Worm (Caenorhabditis elegans) whole organism, midembryonic: ENCODE data around the gene K08F8.15.

ENCODE experiments used
- T22C8.4 ChIP-seq: fragments of 200-800 bp; sonication (Bioruptor generic); IDR thresholded peaks from 2 replicates; pipeline ENCODE4 v1.3.6; 2022; ENCODE audit warnings: missing genetic modification characterization, missing compliant biosample characterization
- flt-1 ChIP-seq: fragments of 200-800 bp; sonication (Bioruptor generic); IDR thresholded peaks from 2 replicates; pipeline ENCODE4 v1.3.6; 2022; ENCODE audit warnings: missing genetic modification characterization, missing compliant biosample characterization
- klf-2 ChIP-seq: fragments of 200-800 bp; sonication (Bioruptor generic); conservative IDR thresholded peaks from 2 replicates; pipeline ENCODE4 v1.3.6; 2022; ENCODE audit warnings: missing genetic modification reagents, missing genetic modification characterization, missing compliant biosample characterization
- tab-1 ChIP-seq: fragments of 200-800 bp; sonication (Bioruptor generic); IDR thresholded peaks from 2 replicates; pipeline ENCODE4 v1.3.6; 2022; ENCODE audit warnings: missing genetic modification characterization, missing compliant biosample characterization
- ztf-23 ChIP-seq: fragments of 200-800 bp; sonication (Bioruptor generic); IDR thresholded peaks from 2 replicates; pipeline ENCODE4 v1.3.6; 2022; ENCODE audit warnings: missing genetic modification reagents, missing genetic modification characterization, missing compliant biosample characterization

DNA sequence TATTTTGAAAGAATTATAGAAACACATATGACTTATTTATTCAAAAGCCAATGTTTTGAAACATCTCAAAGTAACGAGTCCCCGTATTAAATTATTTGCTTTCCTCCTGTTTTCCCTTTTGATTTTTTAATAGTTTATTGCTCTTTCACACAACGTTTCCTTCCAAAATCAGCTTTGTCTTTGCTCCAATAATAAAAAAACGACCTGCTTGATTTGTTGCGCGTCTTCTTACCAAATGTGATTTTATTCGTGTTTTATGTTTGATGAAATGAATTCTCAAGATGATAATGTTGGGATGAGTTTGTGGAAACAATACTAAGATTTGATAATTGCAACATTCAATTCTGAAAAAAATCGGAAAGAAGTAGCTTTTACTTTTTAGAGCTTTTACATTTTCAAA lies 45.7 kb downstream of the K08F8.15 start:
- TF ChIP-seq T22C8.4 (GFP tag; lab: Robert Waterston, UW), result no peak
- no peak for TF ChIP-seq ztf-23
- no peak for TF ChIP-seq klf-2 (GFP tag; lab: Robert Waterston, UW)
- TF ChIP-seq tab-1 (GFP tag; lab: Robert Waterston, UW), result no peak
- TF ChIP-seq flt-1 (GFP tag; lab: Robert Waterston, UW), result no peak
